Fruit fly (Drosophila melanogaster): ENCODE data around the gene CG4325.
A peak's percentile ranks its signal among the peaks of the same experiment; 100 is the strongest.

CG4325 gene

dm6 chrX:2041312-2041918 lies 2.2 kb downstream of the CG4325 start, which contains the start of gene CG4313 (continued):
- TF ChIP-seq Tbp (GFP tag; optimal IDR thresholded peaks at IDR 0.05) = no peak
- TF ChIP-seq CG3995 (GFP tag; optimal IDR thresholded peaks at IDR 0.05) = peak; percentile 97
- no peak for TF ChIP-seq Gsc (GFP tag; IDR thresholded peaks at IDR 0.05)
- TF ChIP-seq slou (GFP tag; optimal IDR thresholded peaks at IDR 0.05) = no peak
- TF ChIP-seq CG11398 (GFP tag; optimal IDR thresholded peaks at IDR 0.05) = peak; percentile 71
- TF ChIP-seq phol (tag; optimal IDR thresholded peaks at IDR 0.05) = peak; percentile 82
- TF ChIP-seq ap (GFP tag; IDR thresholded peaks at IDR 0.05) = peak; percentile 46
- peak; percentile 51 for TF ChIP-seq CG14667 (GFP tag; IDR thresholded peaks at IDR 0.05)
- TF ChIP-seq vnd (GFP tag; IDR thresholded peaks at IDR 0.05; ENCODE audit: partially characterized antibody) = peak; percentile 91
- peak; percentile 64; the same call in 1 of the 2 replicates for TF ChIP-seq sob (GFP tag; IDR thresholded peaks at IDR 0.05)
- TF ChIP-seq CG16813 (GFP tag; IDR thresholded peaks at IDR 0.05; ENCODE audit: partially characterized antibody) = peak; percentile 92
- peak; percentile 95 for TF ChIP-seq Med (GFP tag)
- no peak for TF ChIP-seq Kr (GFP tag; optimal IDR thresholded peaks at IDR 0.05)
- no peak for TF ChIP-seq CG6683 (GFP tag; optimal IDR thresholded peaks at IDR 0.05)
- TF ChIP-seq CG10321 (GFP tag; IDR thresholded peaks at IDR 0.05) = no peak
- peak; percentile 45 for TF ChIP-seq mirr (GFP tag; optimal IDR thresholded peaks at IDR 0.05)
- TF ChIP-seq HLH4C (GFP tag; IDR thresholded peaks at IDR 0.05; ENCODE audit: partially characterized antibody) = peak; percentile 82
- TF ChIP-seq CG14860 (GFP tag; IDR thresholded peaks at IDR 0.05; ENCODE audit: partially characterized antibody) = peak; percentile 88
- peak; percentile 4 for TF ChIP-seq CG6654 (GFP tag; optimal IDR thresholded peaks at IDR 0.05)
- peak in 1 of 2 experiments; percentile 59 for TF ChIP-seq bsh (GFP tag; optimal IDR thresholded peaks at IDR 0.05)
- TF ChIP-seq btn (GFP tag; optimal IDR thresholded peaks at IDR 0.05) = no peak
- peak; percentile 44 for TF ChIP-seq eyg (GFP tag; optimal IDR thresholded peaks at IDR 0.05)
- TF ChIP-seq CG18619 (GFP tag; optimal IDR thresholded peaks at IDR 0.05) = peak; percentile 60
- TF ChIP-seq CG15269 (tag; optimal IDR thresholded peaks at IDR 0.05) = peak; percentile 68
- peak; percentile 72 for TF ChIP-seq shn (GFP tag; optimal IDR thresholded peaks at IDR 0.05)
- TF ChIP-seq CG10209 (GFP tag; optimal IDR thresholded peaks at IDR 0.05) = peak; percentile 67
- no peak for TF ChIP-seq sens-2 (GFP tag; IDR thresholded peaks at IDR 0.05)
- peak; percentile 48; the same call in 1 of the 2 replicates for TF ChIP-seq CG11247 (GFP tag; IDR thresholded peaks at IDR 0.05)
- no peak for TF ChIP-seq lov (optimal IDR thresholded peaks at IDR 0.05)
- 0 out of 3 replicates have a peak, but pooled peaks have one; percentile 41 for TF ChIP-seq lov (GFP tag; IDR thresholded peaks at IDR 0.05)
- TF ChIP-seq CG17359 (tag; optimal IDR thresholded peaks at IDR 0.05) = peak; percentile 31
- TF ChIP-seq CG7745 (tag; optimal IDR thresholded peaks at IDR 0.05) = no peak
- TF ChIP-seq scrt (GFP tag; optimal IDR thresholded peaks at IDR 0.05) = peak; percentile 44
- peak; percentile 92 for TF ChIP-seq Doc3 (GFP tag; IDR thresholded peaks at IDR 0.05; ENCODE audit: partially characterized antibody)
- no peak for TF ChIP-seq ase (GFP tag; IDR thresholded peaks at IDR 0.05)
- peak; percentile 80 for TF ChIP-seq Sry-β (GFP tag; optimal IDR thresholded peaks at IDR 0.05)
- peak; percentile 18 for TF ChIP-seq CrebB (tag; optimal IDR thresholded peaks at IDR 0.05)
- TF ChIP-seq CG11093 (GFP tag; IDR thresholded peaks at IDR 0.05) = no peak
- TF ChIP-seq rib (GFP tag; IDR thresholded peaks at IDR 0.05) = no peak
- TF ChIP-seq CG15514 (GFP tag; optimal IDR thresholded peaks at IDR 0.05) = peak; percentile 49
- TF ChIP-seq CG3407 (GFP tag; optimal IDR thresholded peaks at IDR 0.05) = peak; percentile 26
- TF ChIP-seq otp (GFP tag; IDR thresholded peaks at IDR 0.05) = no peak
- 0 out of 2 replicates have a peak, but pooled peaks have one; percentile 51 for TF ChIP-seq danr (GFP tag; IDR thresholded peaks at IDR 0.05)
- TF ChIP-seq CG4328 (GFP tag; optimal IDR thresholded peaks at IDR 0.05) = peak; percentile 61
- peak; percentile 50; the same call in 1 of the 2 replicates for TF ChIP-seq ara (GFP tag; IDR thresholded peaks at IDR 0.05)
- peak; percentile 69 for TF ChIP-seq maf-S (GFP tag; optimal IDR thresholded peaks at IDR 0.05)
- peak; percentile 87 for TF ChIP-seq mam (GFP tag; optimal IDR thresholded peaks at IDR 0.05)
- peak; percentile 95 for TF ChIP-seq row (GFP tag; IDR thresholded peaks at IDR 0.05)
- TF ChIP-seq CG8089 (GFP tag; optimal IDR thresholded peaks at IDR 0.05) = peak; percentile 29
- TF ChIP-seq Abd-B (GFP tag; optimal IDR thresholded peaks at IDR 0.05) = peak; percentile 62
